Fruit fly (Drosophila melanogaster) whole organism, pupa: ENCODE data around the gene Spn38F.
A peak's percentile ranks its signal among the peaks of the same experiment; 100 is the strongest.

Source experiments
- CG10348 ChIP-seq: fragments of 200-800 bp; sonication (Bioruptor generic); IDR thresholded peaks from 2 replicates; pipeline ENCODE4 v1.3.6; 2022; ENCODE audit warnings: missing biosample characterization, missing genetic modification characterization
- CG12605 ChIP-seq: fragments of 200-800 bp; sonication (Bioruptor generic); IDR thresholded peaks from 2 replicates; pipeline ENCODE4 v1.3.6; 2022; ENCODE audit warnings: missing biosample characterization, missing genetic modification characterization
- CG13204 ChIP-seq: fragments of 200-800 bp; sonication (Bioruptor generic); optimal IDR thresholded peaks from 2 replicates; lab custom pipeline; 2018; ENCODE audit warnings: missing biosample characterization, mild to moderate bottlenecking, missing genetic modification characterization, moderate library complexity
- CG14655 ChIP-seq: fragments of 200-800 bp; sonication (Bioruptor generic); optimal IDR thresholded peaks from 3 replicates; lab custom pipeline; 2017; ENCODE audit warnings: mild to moderate bottlenecking, missing biosample characterization, missing genetic modification reagents, missing genetic modification characterization
- CG15710 ChIP-seq: fragments of 200-800 bp; sonication (Bioruptor generic); optimal IDR thresholded peaks from 2 replicates; lab custom pipeline; 2018; ENCODE audit warnings: missing biosample characterization, mild to moderate bottlenecking, missing genetic modification characterization, moderate library complexity
- CG17806 ChIP-seq: fragments of 200-800 bp; sonication (Bioruptor generic); optimal IDR thresholded peaks from 2 replicates; lab custom pipeline; 2018; ENCODE audit warnings: missing biosample characterization, mild to moderate bottlenecking, missing genetic modification characterization, moderate library complexity
- CG32121 ChIP-seq: fragments of 200-800 bp; sonication (Bioruptor generic); IDR thresholded peaks from 2 replicates; pipeline ENCODE4 v1.3.6; 2022; ENCODE audit warnings: missing biosample characterization, missing genetic modification characterization
- CG34367 ChIP-seq: fragments of 200-800 bp; sonication (Bioruptor generic); optimal IDR thresholded peaks from 2 replicates; lab custom pipeline; 2018; ENCODE audit warnings: missing biosample characterization, mild to moderate bottlenecking, missing genetic modification characterization
- CG4496 ChIP-seq: fragments of 200-800 bp; sonication (Bioruptor generic); IDR thresholded peaks from 3 replicates; pipeline ENCODE4 v1.3.6; 2022; ENCODE audit warnings: missing biosample characterization, missing genetic modification characterization
- CG8159 ChIP-seq: fragments of 200-800 bp; sonication (Bioruptor generic); optimal IDR thresholded peaks from 3 replicates; lab custom pipeline; 2018; ENCODE audit warnings: missing biosample characterization, mild to moderate bottlenecking, missing genetic modification characterization, moderate library complexity
- CG8301 ChIP-seq: fragments of 200-800 bp; sonication (Bioruptor generic); optimal IDR thresholded peaks from 2 replicates; lab custom pipeline; 2018; ENCODE audit warnings: missing biosample characterization, mild to moderate bottlenecking, missing genetic modification characterization
- CG9948 ChIP-seq: fragments of 200-800 bp; sonication (Bioruptor generic); optimal IDR thresholded peaks from 2 replicates; lab custom pipeline; 2018; ENCODE audit warnings: missing biosample characterization, mild to moderate bottlenecking, missing genetic modification characterization, moderate library complexity
- D1 ChIP-seq: fragments of 200-800 bp; sonication (Bioruptor generic); optimal IDR thresholded peaks from 2 replicates; lab custom pipeline; 2018; ENCODE audit warnings: missing biosample characterization, mild to moderate bottlenecking, missing genetic modification characterization, moderate library complexity
- EcR ChIP-seq: fragments of 200-800 bp; sonication (Bioruptor generic); optimal IDR thresholded peaks from 3 replicates; lab custom pipeline; 2019; ENCODE audit warnings: missing biosample characterization, missing genetic modification characterization, mild to moderate bottlenecking, moderate library complexity, missing genetic modification reagents
- Ets98B ChIP-seq: fragments of 200-800 bp; sonication (Bioruptor generic); IDR thresholded peaks from 2 replicates; pipeline ENCODE4 v1.3.6; 2022; ENCODE audit warnings: missing biosample characterization, missing genetic modification characterization
- Pif1A ChIP-seq: fragments of 200-800 bp; sonication (Bioruptor generic); optimal IDR thresholded peaks from 3 replicates; lab custom pipeline; 2016; ENCODE audit warnings: missing biosample characterization, missing genetic modification characterization
- Pif1B ChIP-seq: fragments of 200-800 bp; sonication (Bioruptor generic); optimal IDR thresholded peaks from 3 replicates; lab custom pipeline; 2016; ENCODE audit warnings: missing biosample characterization, missing genetic modification characterization
- Snoo ChIP-seq: fragments of 200-800 bp; sonication (Bioruptor generic); optimal IDR thresholded peaks from 3 replicates; lab custom pipeline; 2017; ENCODE audit warnings: missing biosample characterization, mild to moderate bottlenecking, missing genetic modification characterization, inconsistent platforms
- fd96Ca ChIP-seq: fragments of 200-800 bp; sonication (Bioruptor generic); IDR thresholded peaks from 3 replicates; pipeline ENCODE4 v1.3.6; 2022; ENCODE audit warnings: missing biosample characterization, missing genetic modification characterization
- gl ChIP-seq: fragments of 200-800 bp; sonication (Bioruptor generic); optimal IDR thresholded peaks from 2 replicates; lab custom pipeline; 2018; ENCODE audit warnings: missing biosample characterization, mild to moderate bottlenecking, missing genetic modification characterization
- rn ChIP-seq: fragments of 200-800 bp; sonication (Bioruptor generic); IDR thresholded peaks from 2 replicates; pipeline ENCODE4 v1.3.6; 2022; ENCODE audit warnings: missing biosample characterization, missing genetic modification characterization

Gene Spn38F

dm6 chr2L:20849000-20849399, 11.2 kb upstream of the Spn38F start, which contains the start of gene CG14402:
CG14402 (plus strand) TSS chr2L:20849300.
- TF ChIP-seq CG17806 (no peak), Snoo (no peak), Ets98B (GFP tag; lab: Robert Waterston, UW) (no peak), fd96Ca (no peak), gl (tag; lab: Kevin White, UChicago) (no peak), D1 (tag; lab: Kevin White, UChicago) (no peak), CG10348 (GFP tag; lab: Robert Waterston, UW) (no peak), CG32121 (no peak), rn (GFP tag; lab: Robert Waterston, UW) (no peak), Pif1B (no peak), EcR (GFP tag; lab: Kevin White, UChicago) (no peak), CG13204 (GFP tag; lab: Kevin White, UChicago) (no peak), CG34367 (no peak), CG8301 (no peak), CG4496 (GFP tag; lab: Robert Waterston, UW) (no peak), CG9948 (no peak), Pif1A (GFP tag; lab: Kevin White, UChicago) (no peak), CG15710 (tag; lab: Kevin White, UChicago) (no peak), CG8159 (no peak)

- TF ChIP-seq Ets98B (GFP tag; lab: Robert Waterston, UW) (peak; percentile 53; the same call in 1 of the 2 replicates), CG32121 (peak; percentile 66), EcR (GFP tag; lab: Kevin White, UChicago) (no peak), fd96Ca (no peak), CG14655 (GFP tag; lab: Kevin White, UChicago) (peak; percentile 44), CG8301 (peak; percentile 49), CG9948 (no peak), CG4496 (GFP tag; lab: Robert Waterston, UW) (peak; percentile 61; the same call in 1 of the 3 replicates), CG15710 (tag; lab: Kevin White, UChicago) (no peak), CG34367 (no peak), rn (GFP tag; lab: Robert Waterston, UW) (no peak), Pif1A (GFP tag; lab: Kevin White, UChicago) (no peak)
These were observed 6.6 kb upstream of the Spn38F start for dm6 chr2L:20844381-20844780.

dm6 chr2L:20840462-20841038, 2.8 kb upstream of the Spn38F start, which contains the start of gene CG31676:
CG31676 (plus strand) TSS chr2L:20840750.
- TF ChIP-seq fd96Ca (no peak), CG10348 (GFP tag; lab: Robert Waterston, UW) (no peak), CG14655 (GFP tag; lab: Kevin White, UChicago) (no peak), CG13204 (GFP tag; lab: Kevin White, UChicago) (no peak), Pif1A (GFP tag; lab: Kevin White, UChicago) (no peak), Snoo (no peak), D1 (tag; lab: Kevin White, UChicago) (no peak), Pif1B (no peak), rn (GFP tag; lab: Robert Waterston, UW) (no peak), gl (tag; lab: Kevin White, UChicago) (no peak)

DNA sequence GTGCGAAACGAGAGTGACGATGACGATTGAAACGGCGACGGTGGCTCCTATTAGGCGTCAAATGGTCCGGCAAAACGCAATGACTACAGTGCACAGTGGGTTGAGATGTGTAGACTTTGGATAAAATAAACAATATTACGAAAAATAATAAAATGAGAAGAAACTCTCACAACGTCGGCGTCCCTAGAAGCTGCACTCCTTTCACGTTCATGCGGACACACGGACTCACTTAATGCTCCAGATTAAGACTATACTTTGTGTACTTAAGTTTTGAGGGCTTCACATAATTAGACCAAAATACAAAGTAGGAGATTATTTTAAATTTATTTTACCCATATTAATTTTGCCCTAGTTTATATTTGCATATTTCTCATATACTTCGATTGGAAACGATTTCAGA, 2.2 kb upstream of the Spn38F start:
- peak; percentile 53; the same call in 2 of the 3 replicates for TF ChIP-seq fd96Ca
- peak; percentile 72 for TF ChIP-seq CG14655 (GFP tag; lab: Kevin White, UChicago)
- peak; percentile 56; the same call in 2 of the 3 replicates for TF ChIP-seq CG4496 (GFP tag; lab: Robert Waterston, UW)
- TF ChIP-seq Pif1A (GFP tag; lab: Kevin White, UChicago), result peak; percentile 42
- TF ChIP-seq Snoo, result no peak

DNA sequence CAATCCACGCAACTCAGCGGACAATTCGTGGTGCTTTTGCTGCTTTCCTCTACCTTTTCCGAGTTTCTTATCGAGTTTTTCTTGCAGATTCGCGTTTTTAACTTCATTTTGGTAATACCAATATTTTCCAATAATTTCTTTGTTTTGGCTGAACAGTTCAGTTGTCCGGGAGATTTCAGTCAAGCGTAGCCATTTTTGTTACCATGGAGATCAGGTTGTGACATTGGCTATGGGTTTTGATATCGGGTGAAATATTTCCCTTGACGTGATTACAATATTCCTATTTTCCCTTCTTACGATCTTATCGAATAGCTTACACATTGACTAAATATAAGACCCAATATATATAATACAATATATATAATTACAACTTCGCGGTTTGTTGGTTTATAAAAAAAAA, 2.3 kb downstream of the Spn38F start, which contains the start of gene Oseg5:
Gene Oseg5, minus strand, starts transcription at position 340 of the 400 bp plus-strand sequence.
- no peak for TF ChIP-seq Pif1B
- no peak for TF ChIP-seq CG34367
- TF ChIP-seq CG13204 (GFP tag; lab: Kevin White, UChicago), result no peak
- TF ChIP-seq rn (GFP tag; lab: Robert Waterston, UW), result no peak
- TF ChIP-seq CG32121, result no peak
- TF ChIP-seq CG10348 (GFP tag; lab: Robert Waterston, UW), result no peak
- no peak for TF ChIP-seq CG4496 (GFP tag; lab: Robert Waterston, UW)
- TF ChIP-seq D1 (tag; lab: Kevin White, UChicago), result no peak
- TF ChIP-seq CG8301, result no peak
- no peak for TF ChIP-seq CG14655 (GFP tag; lab: Kevin White, UChicago)
- no peak for TF ChIP-seq CG9948

DNA sequence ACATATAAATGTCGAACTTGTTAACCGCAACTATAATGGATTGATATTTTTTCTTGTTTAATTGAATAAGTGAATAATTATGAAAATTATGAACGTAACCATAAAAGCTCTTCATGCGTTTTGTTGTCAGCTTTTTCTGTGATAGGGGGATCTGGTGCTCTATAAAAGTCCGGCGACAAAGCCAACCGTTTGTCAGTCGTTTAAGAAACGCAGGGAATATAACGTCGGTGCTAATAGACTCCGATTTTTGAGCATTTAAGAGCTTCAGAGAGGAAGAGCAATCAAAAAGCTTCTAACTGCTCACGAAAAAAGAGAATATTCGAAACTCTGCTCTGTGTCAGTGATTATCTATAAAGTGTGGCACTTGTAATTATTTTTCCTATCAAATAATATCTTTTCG, 6.7 kb downstream of the Spn38F start, which contains the start of gene CG31674:
Gene CG31674, plus strand, starts transcription at position 203 of the 400 bp plus-strand sequence.
- TF ChIP-seq Pif1B, result no peak
- TF ChIP-seq D1 (tag; lab: Kevin White, UChicago), result no peak
- no peak for TF ChIP-seq Pif1A (GFP tag; lab: Kevin White, UChicago)
- TF ChIP-seq EcR (GFP tag; lab: Kevin White, UChicago), result no peak
- no peak for TF ChIP-seq rn (GFP tag; lab: Robert Waterston, UW)
- TF ChIP-seq CG12605 (GFP tag; lab: Robert Waterston, UW), result no peak
- no peak for TF ChIP-seq fd96Ca
- no peak for TF ChIP-seq Snoo
- no peak for TF ChIP-seq CG32121
- no peak for TF ChIP-seq CG13204 (GFP tag; lab: Kevin White, UChicago)
- no peak for TF ChIP-seq Ets98B (GFP tag; lab: Robert Waterston, UW)
- TF ChIP-seq CG34367, result no peak
- TF ChIP-seq CG14655 (GFP tag; lab: Kevin White, UChicago), result no peak
- no peak for TF ChIP-seq CG10348 (GFP tag; lab: Robert Waterston, UW)
- no peak for TF ChIP-seq CG8159
- TF ChIP-seq CG9948, result no peak
